Worm (Caenorhabditis elegans) whole organism, late embryonic: Measurements from ENCODE around the gene K09G1.2.

Experiments used
- fkh-10 ChIP-seq: fragments of 150-350 bp; optimal IDR thresholded peaks from 2 replicates; lab custom pipeline; 2014; ENCODE audit warnings: missing biosample characterization, missing genetic modification reagents, missing genetic modification characterization
- lim-6 ChIP-seq: sonication (generic microtip); optimal IDR thresholded peaks from 2 replicates; lab custom pipeline; 2016; ENCODE audit warnings: missing genetic modification characterization, missing compliant biosample characterization

- TF ChIP-seq fkh-10 (GFP tag; lab: Kevin White, UChicago) (no peak), lim-6 (tag; lab: Kevin White, UChicago) (no peak)
These were observed 18.8 kb downstream of the K09G1.2 start for ce11 chrV:9609217-9609616.
